Fruit fly (Drosophila melanogaster): ENCODE measurements around the gene CG14855.

CG14855 gene

dm6 chr3R:14798626-14799258 lies 2.6 kb downstream of the CG14855 start, which contains the start of gene CG14856 (continued):
- TF ChIP-seq CG13296 (GFP tag; optimal IDR thresholded peaks at IDR 0.05), result peak; percentile 1
- peak in 1 of 2 experiments; percentile 50 for TF ChIP-seq Pdp1 (GFP tag; optimal IDR thresholded peaks at IDR 0.05)
- peak; percentile 29; the same call in 1 of the 2 replicates for TF ChIP-seq rib (GFP tag; IDR thresholded peaks at IDR 0.05)
- no peak for TF ChIP-seq CG8944 (GFP tag; optimal IDR thresholded peaks at IDR 0.05)
- peak; percentile 86 for TF ChIP-seq exex (tag; optimal IDR thresholded peaks at IDR 0.05)
- peak; percentile 21; the same call in 1 of the 2 replicates for TF ChIP-seq ranshi (GFP tag; IDR thresholded peaks at IDR 0.05)
- peak; percentile 41; the same call in 1 of the 3 replicates for TF ChIP-seq ci (GFP tag; IDR thresholded peaks at IDR 0.05)
- TF ChIP-seq gsb (GFP tag; IDR thresholded peaks at IDR 0.05), result no peak
- no peak for TF ChIP-seq Mes4 (GFP tag; optimal IDR thresholded peaks at IDR 0.05)
- no peak for TF ChIP-seq CG6254 (GFP tag; optimal IDR thresholded peaks at IDR 0.05)
- peak; percentile 68 for TF ChIP-seq CG8478 (optimal IDR thresholded peaks at IDR 0.05)
- TF ChIP-seq Jarid2 (GFP tag; optimal IDR thresholded peaks at IDR 0.05), result peak; percentile 77
- TF ChIP-seq Atf6 (GFP tag; IDR thresholded peaks at IDR 0.05), result peak; percentile 14; the same call in 1 of the 2 replicates
- TF ChIP-seq CG33213 (GFP tag; optimal IDR thresholded peaks at IDR 0.05), result no peak
- TF ChIP-seq wek (GFP tag; optimal IDR thresholded peaks at IDR 0.05), result no peak
- no peak for TF ChIP-seq CG14667 (GFP tag; IDR thresholded peaks at IDR 0.05)
- no peak for TF ChIP-seq CG4360 (GFP tag; IDR thresholded peaks at IDR 0.05)
- no peak for TF ChIP-seq pros (GFP tag; optimal IDR thresholded peaks at IDR 0.05)
- TF ChIP-seq az2 (GFP tag; optimal IDR thresholded peaks at IDR 0.05), result no peak
- no peak for TF ChIP-seq NFAT (GFP tag; IDR thresholded peaks at IDR 0.05)
- no peak for TF ChIP-seq Dref (GFP tag; IDR thresholded peaks at IDR 0.05)
- TF ChIP-seq sens (GFP tag), result peak; percentile 72
- peak; percentile 30; the same call in 1 of the 2 replicates for TF ChIP-seq CG13287 (GFP tag; IDR thresholded peaks at IDR 0.05; ENCODE audit: partially characterized antibody)
- peak; percentile 34 for TF ChIP-seq CG5180 (GFP tag; optimal IDR thresholded peaks at IDR 0.05)
- no peak for TF ChIP-seq CG15514 (GFP tag; optimal IDR thresholded peaks at IDR 0.05)
- TF ChIP-seq CG7786 (GFP tag; optimal IDR thresholded peaks at IDR 0.05), result no peak
- peak; percentile 54; the same call in 1 of the 3 replicates for TF ChIP-seq sr (GFP tag; IDR thresholded peaks at IDR 0.05)
- TF ChIP-seq Sry-β (GFP tag; optimal IDR thresholded peaks at IDR 0.05), result no peak
- peak; percentile 72 for TF ChIP-seq CG3163 (GFP tag; optimal IDR thresholded peaks at IDR 0.05)
- peak; percentile 70; the same call in 1 of the 4 replicates for TF ChIP-seq chinmo (GFP tag; IDR thresholded peaks at IDR 0.05; ENCODE audit: partially characterized antibody)
- TF ChIP-seq sug (tag; optimal IDR thresholded peaks at IDR 0.05), result peak; percentile 61
- peak; percentile 55; the same call in 1 of the 3 replicates for TF ChIP-seq z (GFP tag; IDR thresholded peaks at IDR 0.05)
- TF ChIP-seq CG7357 (GFP tag; IDR thresholded peaks at IDR 0.05), result no peak
- peak; percentile 6; the same call in 1 of the 3 replicates for TF ChIP-seq CG11456 (GFP tag; IDR thresholded peaks at IDR 0.05)
- TF ChIP-seq hkb (optimal IDR thresholded peaks at IDR 0.05), result no peak
- peak; percentile 40; the same call in 1 of the 2 replicates for TF ChIP-seq hkb (GFP tag; IDR thresholded peaks at IDR 0.05)
- TF ChIP-seq CG18262 (tag; optimal IDR thresholded peaks at IDR 0.05), result no peak
- TF ChIP-seq vvl (GFP tag; IDR thresholded peaks at IDR 0.05), result peak; percentile 18
- TF ChIP-seq Scr (GFP tag; IDR thresholded peaks at IDR 0.05; ENCODE audit: partially characterized antibody), result 0 out of 2 replicates have a peak, but pooled peaks have one; percentile 21
- no peak for TF ChIP-seq CG10267 (tag; optimal IDR thresholded peaks at IDR 0.05)
- TF ChIP-seq Optix (GFP tag; IDR thresholded peaks at IDR 0.05), result no peak
- TF ChIP-seq dan (GFP tag; IDR thresholded peaks at IDR 0.05), result no peak
- peak; percentile 74 for TF ChIP-seq ftz-f1 (GFP tag; optimal IDR thresholded peaks at IDR 0.05)
- 0 out of 3 replicates have a peak, but pooled peaks have one; percentile 30 for TF ChIP-seq CG6791 (GFP tag; IDR thresholded peaks at IDR 0.05; ENCODE audit: partially characterized antibody)
- TF ChIP-seq oc (tag; optimal IDR thresholded peaks at IDR 0.05), result peak; percentile 45
- TF ChIP-seq CG12236 (GFP tag; optimal IDR thresholded peaks at IDR 0.05), result no peak
- peak; percentile 22 for TF ChIP-seq lab (GFP tag; optimal IDR thresholded peaks at IDR 0.05)
